Worm (Caenorhabditis elegans) whole organism, L4/young adult: ENCODE results near the gene K10B3.5.

Experiments
- W03F9.2 ChIP-seq: fragments of 150-350 bp; optimal IDR thresholded peaks from 2 replicates; lab custom pipeline; 2014; ENCODE audit warnings: missing biosample characterization, missing genetic modification characterization
- him-1 ChIP-seq: sonication (generic microtip); optimal IDR thresholded peaks from 2 replicates; lab custom pipeline; 2016; ENCODE audit warnings: missing genotype, missing genetic modification reagents, missing genetic modification characterization, missing compliant biosample characterization

- TF ChIP-seq W03F9.2 (tag; lab: Kevin White, UChicago): no peak
- TF ChIP-seq him-1: no peak
These were observed 13.3 kb upstream of the K10B3.5 start for ce11 chrX:3119606-3120005.
